Fruit fly (Drosophila melanogaster): Measurements from ENCODE around the gene RnrL.

RnrL gene

dm6 chr2L:10366525-10366924, 38.8 kb upstream of the RnrL start, which contains the start of gene CG5056 (continued):
- TF ChIP-seq CG16863 (GFP tag; optimal IDR thresholded peaks at IDR 0.05) = no peak
- TF ChIP-seq CG10209 (GFP tag; optimal IDR thresholded peaks at IDR 0.05) = no peak
- TF ChIP-seq chif (GFP tag; optimal IDR thresholded peaks at IDR 0.05) = no peak
- no peak for TF ChIP-seq prd (optimal IDR thresholded peaks at IDR 0.05)
- TF ChIP-seq prd (GFP tag; IDR thresholded peaks at IDR 0.05) = no peak; the same call in 2 of the 3 replicates
- TF ChIP-seq CG10267 (tag; optimal IDR thresholded peaks at IDR 0.05) = peak; percentile 57
- TF ChIP-seq exex (tag; optimal IDR thresholded peaks at IDR 0.05) = no peak
- no peak for TF ChIP-seq CG13775 (GFP tag; optimal IDR thresholded peaks at IDR 0.05)
- TF ChIP-seq unpg (GFP tag; optimal IDR thresholded peaks at IDR 0.05) = no peak
- TF ChIP-seq otp (GFP tag; IDR thresholded peaks at IDR 0.05) = no peak
- TF ChIP-seq Aef1 (GFP tag; IDR thresholded peaks at IDR 0.05) = no peak
- peak; percentile 28 for TF ChIP-seq NfI (GFP tag; optimal IDR thresholded peaks at IDR 0.05)
- TF ChIP-seq gsb (GFP tag; IDR thresholded peaks at IDR 0.05) = no peak
- no peak for TF ChIP-seq pum (GFP tag; optimal IDR thresholded peaks at IDR 0.05)
- TF ChIP-seq tin (GFP tag; optimal IDR thresholded peaks at IDR 0.05) = no peak
- TF ChIP-seq CG16813 (GFP tag; IDR thresholded peaks at IDR 0.05; ENCODE audit: partially characterized antibody) = no peak
- no peak for TF ChIP-seq NFAT (GFP tag; IDR thresholded peaks at IDR 0.05)
- no peak for TF ChIP-seq vfl (GFP tag; optimal IDR thresholded peaks at IDR 0.05)
- TF ChIP-seq run (tag; optimal IDR thresholded peaks at IDR 0.05) = no peak
- no peak for TF ChIP-seq yki (optimal IDR thresholded peaks at IDR 0.05)
- no peak for TF ChIP-seq CG6175 (GFP tag; IDR thresholded peaks at IDR 0.05)
- TF ChIP-seq CG3065 (GFP tag; optimal IDR thresholded peaks at IDR 0.05) = no peak
- no peak for TF ChIP-seq Opbp (GFP tag; IDR thresholded peaks at IDR 0.05; ENCODE audit: partially characterized antibody)
- TF ChIP-seq CG18599 (GFP tag; optimal IDR thresholded peaks at IDR 0.05) = no peak
- no peak for TF ChIP-seq CG2120 (GFP tag; optimal IDR thresholded peaks at IDR 0.05)
- no peak for TF ChIP-seq repo (GFP tag; optimal IDR thresholded peaks at IDR 0.05)
- TF ChIP-seq MTF-1 (GFP tag; optimal IDR thresholded peaks at IDR 0.05; ENCODE audit: borderline replicate concordance) = no peak
- peak; percentile 95 for TF ChIP-seq pfk (GFP tag; optimal IDR thresholded peaks at IDR 0.05)
- peak; percentile 5 for TF ChIP-seq CG7987 (GFP tag; optimal IDR thresholded peaks at IDR 0.05)
- no peak for TF ChIP-seq Camta (GFP tag; optimal IDR thresholded peaks at IDR 0.05)
- no peak for TF ChIP-seq cato (GFP tag; optimal IDR thresholded peaks at IDR 0.05; ENCODE audit: borderline replicate concordance)
- TF ChIP-seq CG13296 (GFP tag; optimal IDR thresholded peaks at IDR 0.05) = no peak
- TF ChIP-seq CTCF (GFP tag; optimal IDR thresholded peaks at IDR 0.05) = no peak
- no peak for TF ChIP-seq CG6854 (GFP tag; optimal IDR thresholded peaks at IDR 0.05)
- TF ChIP-seq CG1024 (GFP tag; IDR thresholded peaks at IDR 0.05) = peak; percentile 93
- TF ChIP-seq CG8089 (GFP tag; optimal IDR thresholded peaks at IDR 0.05) = no peak
- TF ChIP-seq CG9932 (GFP tag; IDR thresholded peaks at IDR 0.05) = peak; percentile 36; the same call in 1 of the 2 replicates
- no peak for TF ChIP-seq btn (GFP tag; optimal IDR thresholded peaks at IDR 0.05)
- TF ChIP-seq lbe (GFP tag; optimal IDR thresholded peaks at IDR 0.05) = peak; percentile 21
- no peak for TF ChIP-seq Sox100B (GFP tag; optimal IDR thresholded peaks at IDR 0.05)
- no peak for TF ChIP-seq CG11504 (tag; optimal IDR thresholded peaks at IDR 0.05)
- TF ChIP-seq Myb (GFP tag; optimal IDR thresholded peaks at IDR 0.05) = no peak
- TF ChIP-seq CHES-1-like (GFP tag; optimal IDR thresholded peaks at IDR 0.05) = no peak
- TF ChIP-seq CG1233 (GFP tag; optimal IDR thresholded peaks at IDR 0.05) = no peak
- no peak for TF ChIP-seq Hmr (GFP tag; optimal IDR thresholded peaks at IDR 0.05)
- TF ChIP-seq CG15514 (GFP tag; optimal IDR thresholded peaks at IDR 0.05) = peak; percentile 31
- peak; percentile 37 for TF ChIP-seq sug (tag; optimal IDR thresholded peaks at IDR 0.05)
- no peak for TF ChIP-seq CG14014 (GFP tag; IDR thresholded peaks at IDR 0.05)
- TF ChIP-seq cwo (GFP tag; optimal IDR thresholded peaks at IDR 0.05) = no peak
- no peak for TF ChIP-seq Oaz (GFP tag; IDR thresholded peaks at IDR 0.05)
- no peak for TF ChIP-seq CG1529 (GFP tag; optimal IDR thresholded peaks at IDR 0.05)
- TF ChIP-seq danr (GFP tag; IDR thresholded peaks at IDR 0.05) = no peak
- no peak for TF ChIP-seq scrt (GFP tag; optimal IDR thresholded peaks at IDR 0.05)

All from whole organism, embryonic.